Fruit fly (Drosophila melanogaster) whole organism, embryonic: ENCODE results near the gene sloth1.

Experiments
- Atf-2 ChIP-seq: fragments of 200-800 bp; sonication (Bioruptor generic); optimal IDR thresholded peaks from 2 replicates; lab custom pipeline; 2016; ENCODE audit warnings: missing biosample characterization, missing genetic modification characterization
- Awh ChIP-seq: fragments of 200-800 bp; sonication (Bioruptor generic); IDR thresholded peaks from 2 replicates; pipeline ENCODE4, ENCODE4 v1.3.6; 2022; ENCODE audit warnings: missing biosample characterization, missing genetic modification characterization
- CG10147 ChIP-seq: fragments of 200-800 bp; sonication (Bioruptor generic); optimal IDR thresholded peaks from 2 replicates; lab custom pipeline; 2019; ENCODE audit warnings: missing biosample characterization, mild to moderate bottlenecking, missing genetic modification characterization, moderate library complexity
- CG10267 ChIP-seq: fragments of 200-800 bp; sonication (Bioruptor generic); optimal IDR thresholded peaks from 2 replicates; lab custom pipeline; 2018; ENCODE audit warnings: missing biosample characterization, mild to moderate bottlenecking, missing genetic modification characterization, moderate library complexity
- CG11695 ChIP-seq: fragments of 200-800 bp; sonication (Bioruptor generic); IDR thresholded peaks from 3 replicates; pipeline ENCODE4 v1.3.6; 2022; ENCODE audit warnings: missing biosample characterization, missing genetic modification characterization
- CG12769 ChIP-seq: fragments of 200-800 bp; sonication (Bioruptor generic); optimal IDR thresholded peaks from 2 replicates; lab custom pipeline; 2019; ENCODE audit warnings: missing biosample characterization, mild to moderate bottlenecking, missing genetic modification characterization, moderate library complexity
- CG13894 ChIP-seq: fragments of 200-800 bp; sonication (Bioruptor generic); optimal IDR thresholded peaks from 3 replicates; lab custom pipeline; 2018; ENCODE audit warnings: missing biosample characterization, mild to moderate bottlenecking, missing genetic modification characterization, moderate library complexity
- CG15269 ChIP-seq: fragments of 200-800 bp; sonication (Bioruptor generic); optimal IDR thresholded peaks from 2 replicates; lab custom pipeline; 2018; ENCODE audit warnings: missing biosample characterization, mild to moderate bottlenecking, missing genetic modification characterization, moderate library complexity
- CG15601 ChIP-seq: fragments of 200-800 bp; sonication (Bioruptor generic); optimal IDR thresholded peaks from 3 replicates; lab custom pipeline; 2019; ENCODE audit warnings: missing biosample characterization, mild to moderate bottlenecking, missing genetic modification characterization, moderate library complexity
- CG17361 ChIP-seq: fragments of 200-800 bp; sonication (Bioruptor generic); IDR thresholded peaks from 3 replicates; pipeline ENCODE4 v1.3.6; 2022; ENCODE audit warnings: missing biosample characterization, missing genetic modification characterization
- CG17385 ChIP-seq: fragments of 200-800 bp; sonication (Bioruptor generic); optimal IDR thresholded peaks from 3 replicates; lab custom pipeline; 2018; ENCODE audit warnings: missing biosample characterization, mild to moderate bottlenecking, missing genetic modification characterization
- CG18599 ChIP-seq: fragments of 200-800 bp; sonication (Bioruptor generic); optimal IDR thresholded peaks from 3 replicates; lab custom pipeline; 2017; ENCODE audit warnings: missing biosample characterization, missing genetic modification characterization, mild to moderate bottlenecking, moderate library complexity, missing genetic modification reagents
- CG2120 ChIP-seq: fragments of 200-800 bp; sonication (Bioruptor generic); optimal IDR thresholded peaks from 3 replicates; lab custom pipeline; 2016; ENCODE audit warnings: missing biosample characterization, missing genetic modification characterization
- CG2712 ChIP-seq: fragments of 200-800 bp; optimal IDR thresholded peaks from 3 replicates; lab custom pipeline; 2019; ENCODE audit warnings: missing biosample characterization, mild to moderate bottlenecking, missing genetic modification characterization, moderate library complexity
- CG5180 ChIP-seq: fragments of 200-800 bp; sonication (Bioruptor generic); optimal IDR thresholded peaks from 3 replicates; lab custom pipeline; 2017; ENCODE audit warnings: missing biosample characterization, missing genetic modification characterization, mild to moderate bottlenecking, moderate library complexity, missing genetic modification reagents
- CG7839 ChIP-seq: fragments of 200-800 bp; sonication (Bioruptor generic); optimal IDR thresholded peaks from 3 replicates; lab custom pipeline; 2018; ENCODE audit warnings: missing biosample characterization, mild to moderate bottlenecking, missing genetic modification characterization, moderate library complexity
- CoRest ChIP-seq: fragments of 200-800 bp; sonication (Bioruptor generic); optimal IDR thresholded peaks from 3 replicates; lab custom pipeline; 2018; ENCODE audit warnings: missing biosample characterization, mild to moderate bottlenecking, missing genetic modification characterization, moderate library complexity
- Dip2 ChIP-seq: fragments of 200-800 bp; sonication (Bioruptor generic); IDR thresholded peaks from 2 replicates; pipeline ENCODE4 v1.3.6; 2022; ENCODE audit warnings: missing biosample characterization, missing genetic modification characterization
- Ets65A ChIP-seq: fragments of 200-800 bp; sonication (Bioruptor generic); peaks from one replicate; lab custom pipeline; 2016; ENCODE audit warnings: missing biosample characterization, missing genetic modification characterization
- Gug ChIP-seq: fragments of 200-800 bp; sonication (Bioruptor generic); IDR thresholded peaks from 4 replicates; pipeline ENCODE4 v1.3.6; 2022; ENCODE audit warnings: missing biosample characterization, missing genetic modification characterization
- HLH3B ChIP-seq: fragments of 200-800 bp; sonication (Bioruptor generic); IDR thresholded peaks from 2 replicates; pipeline ENCODE4 v1.3.6; 2022; ENCODE audit warnings: missing biosample characterization, missing genetic modification characterization
- Med ChIP-seq: fragments of 200-800 bp; sonication (Bioruptor generic); peaks from one replicate; lab custom pipeline; 2016; ENCODE audit warnings: missing biosample characterization, missing genetic modification characterization, mild to moderate bottlenecking, inconsistent platforms, moderate library complexity
- Scr ChIP-seq: fragments of 200-800 bp; sonication (Bioruptor generic); IDR thresholded peaks from 2 replicates; pipeline ENCODE4 v1.3.6; 2022; ENCODE audit warnings: missing biosample characterization, missing genetic modification characterization; ENCODE audit not compliant: partially characterized antibody
- Stat92E ChIP-seq, 3 experiments: fragments of >200 bp in 2 of 3; fragments of 200-800 bp in 1 of 3; sonication (Bioruptor generic) in 1 of 3; optimal IDR thresholded peaks; 2 replicates each; lab custom pipeline; 2017 to 2019; ENCODE audit warnings: missing biosample characterization in 3 of 3, missing genetic modification characterization in 3 of 3, mild to moderate bottlenecking in 1 of 3, moderate library complexity in 1 of 3
- abd-A ChIP-seq: fragments of 200-800 bp; sonication (Bioruptor generic); optimal IDR thresholded peaks from 3 replicates; lab custom pipeline; 2019; ENCODE audit warnings: missing biosample characterization, mild to moderate bottlenecking, missing genetic modification characterization, moderate library complexity
- amos ChIP-seq: fragments of 200-800 bp; sonication (Bioruptor generic); IDR thresholded peaks from 2 replicates; pipeline ENCODE4 v1.3.6; 2022; ENCODE audit warnings: missing biosample characterization, missing genetic modification characterization; ENCODE audit not compliant: partially characterized antibody
- aop ChIP-seq: fragments of 200-800 bp; sonication (Bioruptor generic); IDR thresholded peaks from 2 replicates; pipeline ENCODE4 v1.3.6; 2022; ENCODE audit warnings: missing biosample characterization, missing genetic modification characterization
- bbx ChIP-seq: fragments of 200-800 bp; sonication (Bioruptor generic); IDR thresholded peaks from 2 replicates; pipeline ENCODE4 v1.3.6; 2022; ENCODE audit warnings: missing biosample characterization, missing genetic modification characterization; ENCODE audit not compliant: partially characterized antibody
- chm ChIP-seq: fragments of 200-800 bp; sonication (Bioruptor generic); IDR thresholded peaks from 2 replicates; pipeline ENCODE4 v1.3.6; 2022; ENCODE audit warnings: missing biosample characterization, missing genetic modification characterization
- dmrt11E ChIP-seq: fragments of 200-800 bp; sonication (Bioruptor generic); optimal IDR thresholded peaks from 3 replicates; lab custom pipeline; 2018; ENCODE audit warnings: missing biosample characterization, mild to moderate bottlenecking, missing genetic modification characterization, moderate library complexity
- dmrt99B ChIP-seq: fragments of 200-800 bp; sonication (Bioruptor generic); optimal IDR thresholded peaks from 2 replicates; lab custom pipeline; 2018; ENCODE audit warnings: missing biosample characterization, mild to moderate bottlenecking, missing genetic modification characterization, moderate library complexity
- eve ChIP-seq, 2 experiments: fragments of >200 bp; optimal IDR thresholded peaks; 2 replicates each; lab custom pipeline; 2017; ENCODE audit warnings: missing biosample characterization in 2 of 2, missing genetic modification characterization in 2 of 2
- fd96Cb ChIP-seq: fragments of 200-800 bp; sonication (Bioruptor generic); optimal IDR thresholded peaks from 2 replicates; lab custom pipeline; 2018; ENCODE audit warnings: missing biosample characterization, mild to moderate bottlenecking, missing genetic modification characterization, moderate library complexity
- gfzf ChIP-seq: fragments of 200-800 bp; sonication (Bioruptor generic); optimal IDR thresholded peaks from 2 replicates; lab custom pipeline; 2016; ENCODE audit warnings: missing biosample characterization, mild to moderate bottlenecking, missing genetic modification characterization, moderate library complexity
- grn ChIP-seq: fragments of 200-800 bp; sonication (Bioruptor generic); optimal IDR thresholded peaks from 3 replicates; lab custom pipeline; 2017; ENCODE audit warnings: missing biosample characterization, missing genetic modification characterization
- gsb ChIP-seq: fragments of 200-800 bp; sonication (Bioruptor generic); IDR thresholded peaks from 2 replicates; pipeline ENCODE4 v1.3.6; 2022; ENCODE audit warnings: missing biosample characterization, missing genetic modification characterization
- ind ChIP-seq: fragments of 200-800 bp; sonication (Bioruptor generic); optimal IDR thresholded peaks from 3 replicates; lab custom pipeline; 2016; ENCODE audit warnings: missing biosample characterization, missing genetic modification characterization
- ken ChIP-seq: fragments of 200-800 bp; sonication (Bioruptor generic); IDR thresholded peaks from 3 replicates; pipeline ENCODE4 v1.3.6; 2022; ENCODE audit warnings: missing biosample characterization, missing genetic modification characterization
- kni ChIP-seq: fragments of 200-800 bp; sonication (Bioruptor generic); optimal IDR thresholded peaks from 3 replicates; lab custom pipeline; 2017; ENCODE audit warnings: mild to moderate bottlenecking, missing biosample characterization, missing genetic modification reagents, missing genetic modification characterization
- lbe ChIP-seq: fragments of 200-800 bp; sonication (Bioruptor generic); optimal IDR thresholded peaks from 2 replicates; lab custom pipeline; 2016; ENCODE audit warnings: missing biosample characterization, mild to moderate bottlenecking, missing genetic modification characterization
- nerfin-1 ChIP-seq: fragments of 200-800 bp; sonication (Bioruptor generic); optimal IDR thresholded peaks from 3 replicates; lab custom pipeline; 2019; ENCODE audit warnings: missing biosample characterization, mild to moderate bottlenecking, missing genetic modification characterization, moderate library complexity
- oc ChIP-seq: fragments of 200-800 bp; sonication (Bioruptor generic); optimal IDR thresholded peaks from 2 replicates; lab custom pipeline; 2018; ENCODE audit warnings: missing biosample characterization, mild to moderate bottlenecking, missing genetic modification characterization, moderate library complexity
- pros ChIP-seq: fragments of 200-800 bp; sonication (Bioruptor generic); optimal IDR thresholded peaks from 3 replicates; lab custom pipeline; 2019; ENCODE audit warnings: missing biosample characterization, mild to moderate bottlenecking, missing genetic modification characterization, moderate library complexity
- row ChIP-seq: fragments of 200-800 bp; sonication (Bioruptor generic); IDR thresholded peaks from 3 replicates; pipeline ENCODE4 v1.3.6; 2022; ENCODE audit warnings: missing biosample characterization, missing genetic modification characterization
- schlank ChIP-seq: fragments of 200-800 bp; sonication (Bioruptor generic); optimal IDR thresholded peaks from 2 replicates; lab custom pipeline; 2018; ENCODE audit warnings: missing biosample characterization, mild to moderate bottlenecking, missing genetic modification characterization
- sisA ChIP-seq: fragments of 200-800 bp; sonication (Bioruptor generic); IDR thresholded peaks from 2 replicates; pipeline ENCODE4 v1.3.6; 2022; ENCODE audit warnings: missing biosample characterization, missing genetic modification characterization
- slbo ChIP-seq: fragments of 200-800 bp; sonication (Bioruptor generic); IDR thresholded peaks from 2 replicates; pipeline ENCODE4 v1.3.6; 2022; ENCODE audit warnings: missing biosample characterization, missing genetic modification characterization
- tgo ChIP-seq: fragments of 200-800 bp; sonication (Bioruptor generic); IDR thresholded peaks from 3 replicates; pipeline ENCODE4 v1.3.6; 2022; ENCODE audit warnings: missing biosample characterization, missing genetic modification characterization
- ttk ChIP-seq: fragments of 200-800 bp; sonication (Bioruptor generic); IDR thresholded peaks from 2 replicates; pipeline ENCODE4 v2.1.2; 2022; ENCODE audit warnings: missing biosample characterization, missing genetic modification characterization
- twi ChIP-seq: fragments of 200-800 bp; optimal IDR thresholded peaks from 2 replicates; lab custom pipeline; 2019; ENCODE audit warnings: missing biosample characterization, mild to moderate bottlenecking, missing genetic modification characterization, moderate library complexity

Gene sloth1

dm6 chrX:6990105-6990504 lies 21.1 kb upstream of the sloth1 start:
- TF ChIP-seq nerfin-1 (no peak), row (GFP tag; lab: Robert Waterston, UW) (peak; percentile 45), grn (GFP tag; lab: Kevin White, UChicago) (peak; percentile 44), CG17385 (peak; percentile 8), CG11695 (GFP tag; lab: Robert Waterston, UW) (no peak), dmrt11E (tag; lab: Kevin White, UChicago) (peak; percentile 10), CG10267 (tag; lab: Kevin White, UChicago) (peak; percentile 2), fd96Cb (tag; lab: Kevin White, UChicago) (peak; percentile 14), amos (no peak), Awh (GFP tag; lab: Robert Waterston, UW) (no peak), sisA (GFP tag; lab: Robert Waterston, UW) (0 out of 2 replicates have a peak, but pooled peaks have one; percentile 7), ind (GFP tag; lab: Kevin White, UChicago) (peak; percentile 10), CG5180 (GFP tag; lab: Kevin White, UChicago) (no peak), ttk (GFP tag; lab: Robert Waterston, UW) (no peak), Ets65A (GFP tag; lab: Kevin White, UChicago) (no peak), CG15269 (tag; lab: Kevin White, UChicago) (peak; percentile 5), ken (no peak), CG18599 (GFP tag; lab: Kevin White, UChicago) (no peak), CG12769 (tag; lab: Kevin White, UChicago) (peak; percentile 31), kni (GFP tag; lab: Kevin White, UChicago) (peak; percentile 28), bbx (GFP tag; lab: Robert Waterston, UW) (no peak), Dip2 (no peak), Atf-2 (GFP tag; lab: Kevin White, UChicago) (no peak), gfzf (GFP tag; lab: Kevin White, UChicago) (no peak), CG2120 (GFP tag; lab: Kevin White, UChicago) (peak; percentile 27), eve (GFP tag; optimal IDR thresholded peaks at IDR 0.05; lab: Kevin White, UChicago) (peak in 1 of 2 experiments; percentile 38), CoRest (tag; lab: Kevin White, UChicago) (no peak), aop (GFP tag; lab: Robert Waterston, UW) (no peak), Gug (GFP tag; lab: Robert Waterston, UW) (no peak), Med (peak; percentile 72), Stat92E (GFP tag; optimal IDR thresholded peaks at IDR 0.05; lab: Kevin White, UChicago) (no peak), CG17361 (0 out of 3 replicates have a peak, but pooled peaks have one; percentile 19), CG7839 (tag; lab: Kevin White, UChicago) (peak; percentile 29), gsb (GFP tag; lab: Robert Waterston, UW) (no peak), CG13894 (peak; percentile 5), schlank (tag; lab: Kevin White, UChicago) (no peak), dmrt99B (tag; lab: Kevin White, UChicago) (peak; percentile 31), slbo (GFP tag; lab: Robert Waterston, UW) (0 out of 2 replicates have a peak, but pooled peaks have one; percentile 28), twi (tag; lab: Kevin White, UChicago) (no peak), pros (GFP tag; lab: Kevin White, UChicago) (no peak), oc (tag; lab: Kevin White, UChicago) (peak; percentile 54), abd-A (tag; lab: Kevin White, UChicago) (peak; percentile 80), Scr (GFP tag; lab: Robert Waterston, UW) (no peak), CG15601 (peak; percentile 12), lbe (GFP tag; lab: Kevin White, UChicago) (peak; percentile 20), CG2712 (peak; percentile 32), HLH3B (GFP tag; lab: Robert Waterston, UW) (no peak), CG10147 (GFP tag; lab: Kevin White, UChicago) (peak; percentile 14), chm (GFP tag; lab: Robert Waterston, UW) (peak; percentile 43; the same call in 1 of the 2 replicates), tgo (GFP tag; lab: Robert Waterston, UW) (0 out of 3 replicates have a peak, but pooled peaks have one; percentile 32)
